Worm (Caenorhabditis elegans): ENCODE measurements around the gene Y62F5A.9.

- TF ChIP-seq ama-1 (optimal IDR thresholded peaks at IDR 0.05), result no peak
- TF ChIP-seq pqm-1 (tag; optimal IDR thresholded peaks at IDR 0.05), result no peak
- no peak for TF ChIP-seq elt-1 (tag; optimal IDR thresholded peaks at IDR 0.05)
These were observed 1.5 kb downstream of the Y62F5A.9 start for ce11 chrII:11537115-11537514.
